Worm (Caenorhabditis elegans): ENCODE measurements around the gene F38H4.4.

Gene F38H4.4

DNA sequence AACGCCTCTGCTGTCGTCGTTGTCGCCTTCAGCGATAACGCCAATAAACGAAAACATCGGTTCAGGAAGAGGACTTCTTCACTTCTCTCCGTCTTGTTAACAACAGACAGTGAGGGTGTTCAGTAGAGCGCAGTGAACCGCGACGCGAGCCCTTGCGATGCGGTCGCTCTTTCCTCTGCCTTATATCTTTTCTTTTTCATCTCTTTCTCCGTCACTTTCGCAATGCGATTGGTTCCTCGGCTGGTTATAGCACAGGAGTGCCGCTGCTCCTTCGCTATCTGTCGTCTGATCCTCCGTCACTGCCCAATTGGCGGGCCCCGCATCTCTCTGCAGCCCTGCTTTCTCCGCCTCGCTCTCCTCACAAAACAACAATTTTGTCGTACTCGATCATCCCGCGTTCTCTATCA lies 9.1 kb downstream of the F38H4.4 start (continued):
- TF ChIP-seq efl-1 (optimal IDR thresholded peaks at IDR 0.05) (peak; percentile 64 to 73), efl-1 (GFP tag; optimal IDR thresholded peaks at IDR 0.05 in 1 of 2) (peak; percentile 46 to 53), dpl-1 (GFP tag; optimal IDR thresholded peaks at IDR 0.05) (peak; percentile 9 to 63 (median 51)), unc-98 (GFP tag; IDR thresholded peaks at IDR 0.05) (no peak), lin-14 (GFP tag; optimal IDR thresholded peaks at IDR 0.05) (peak; percentile 94), nhr-77 (tag; optimal IDR thresholded peaks at IDR 0.05) (peak; percentile 68), tlp-1 (tag; optimal IDR thresholded peaks at IDR 0.05) (no peak), unc-30 (tag; optimal IDR thresholded peaks at IDR 0.05) (no peak), ceh-82 (tag; optimal IDR thresholded peaks at IDR 0.05) (peak; percentile 53 to 89 (median 61)), pax-3 (tag; optimal IDR thresholded peaks at IDR 0.05) (peak; percentile 34), unc-130 (tag; optimal IDR thresholded peaks at IDR 0.05) (peak; percentile 70), ama-1 (optimal IDR thresholded peaks at IDR 0.05) (no peak), lin-13 (GFP tag; optimal IDR thresholded peaks at IDR 0.05) (peak; percentile 44), elt-2 (tag; optimal IDR thresholded peaks at IDR 0.05) (no peak), nhr-47 (tag; optimal IDR thresholded peaks at IDR 0.05) (peak; percentile 71), swsn-7 (tag; optimal IDR thresholded peaks at IDR 0.05) (peak; percentile 68), nhr-12 (tag; optimal IDR thresholded peaks at IDR 0.05) (no peak), jun-1 (tag; optimal IDR thresholded peaks at IDR 0.05) (peak; percentile 76), isw-1 (GFP tag; IDR thresholded peaks at IDR 0.05) (peak; percentile 64), nhr-76 (tag; optimal IDR thresholded peaks at IDR 0.05) (no peak), elt-3 (tag; optimal IDR thresholded peaks at IDR 0.05) (no peak), mab-9 (GFP tag; IDR thresholded peaks at IDR 0.05) (no peak), nhr-28 (tag; optimal IDR thresholded peaks at IDR 0.05) (no peak), ces-1 (GFP tag; optimal IDR thresholded peaks at IDR 0.05) (no peak), alr-1 (tag; optimal IDR thresholded peaks at IDR 0.05; ENCODE audit: borderline replicate concordance) (no peak), nhr-85 (tag) (no peak), zag-1 (tag; optimal IDR thresholded peaks at IDR 0.05) (no peak), ceh-90 (tag; optimal IDR thresholded peaks at IDR 0.05) (no peak), ztf-4 (tag; optimal IDR thresholded peaks at IDR 0.05) (no peak), nhr-20 (tag; optimal IDR thresholded peaks at IDR 0.05) (peak; percentile 48), rnt-1 (tag; optimal IDR thresholded peaks at IDR 0.05) (peak; percentile 62), unc-86 (tag; optimal IDR thresholded peaks at IDR 0.05) (peak; percentile 61), fos-1 (tag; optimal IDR thresholded peaks at IDR 0.05) (peak; percentile 38), nhr-237 (tag; optimal IDR thresholded peaks at IDR 0.05) (no peak), hlh-17 (GFP tag; optimal IDR thresholded peaks at IDR 0.05; ENCODE audit: borderline replicate concordance) (no peak), pqm-1 (tag; optimal IDR thresholded peaks at IDR 0.05) (no peak), nhr-84 (tag; optimal IDR thresholded peaks at IDR 0.05) (no peak), lin-39 (tag; optimal IDR thresholded peaks at IDR 0.05) (no peak), egl-27 (tag; optimal IDR thresholded peaks at IDR 0.05) (peak in 1 of 2 experiments; percentile 35), ets-5 (GFP tag; IDR thresholded peaks at IDR 0.05) (no peak), nhr-19 (GFP tag; conservative IDR thresholded peaks at IDR 0.05) (peak; percentile 45; the same call in 1 of the 2 replicates), snpc-4 (tag; optimal IDR thresholded peaks at IDR 0.05) (peak; percentile 14), lir-3 (tag; optimal IDR thresholded peaks at IDR 0.05; ENCODE audit: poor library complexity) (peak; percentile 32), Y116A8C.19 (tag; optimal IDR thresholded peaks at IDR 0.05; ENCODE audit: borderline replicate concordance) (no peak), mep-1 (tag; optimal IDR thresholded peaks at IDR 0.05) (peak; percentile 71), C34B4.2 (tag; optimal IDR thresholded peaks at IDR 0.05) (no peak), aly-2 (tag; optimal IDR thresholded peaks at IDR 0.05) (no peak), nhr-90 (tag; optimal IDR thresholded peaks at IDR 0.05; ENCODE audit: poor library complexity) (no peak), aha-1 (tag; optimal IDR thresholded peaks at IDR 0.05) (no peak), zip-4 (GFP tag; optimal IDR thresholded peaks at IDR 0.05) (no peak), sptf-1 (tag; optimal IDR thresholded peaks at IDR 0.05) (no peak), xbp-1 (tag; optimal IDR thresholded peaks at IDR 0.05) (peak; percentile 62)

Measured in whole organism, L1 larva.